Fruit fly (Drosophila melanogaster) whole organism, wandering third instar larva: ENCODE data around the gene CG32085.

ENCODE experiments used
- CG32264 ChIP-seq: fragments of 200-800 bp; sonication (Bioruptor generic); optimal IDR thresholded peaks from 2 replicates; lab custom pipeline; 2016; ENCODE audit warnings: missing biosample characterization, missing genetic modification characterization
- Hr83 ChIP-seq: fragments of 200-300 bp; sonication (Bioruptor generic); optimal IDR thresholded peaks from 2 replicates; lab custom pipeline; 2016; ENCODE audit warnings: missing biosample characterization, mild to moderate bottlenecking, missing genetic modification characterization, moderate library complexity; ENCODE audit not compliant: poor library complexity, severe bottlenecking
- Mio ChIP-seq: sonication (Bioruptor generic); optimal IDR thresholded peaks from 2 replicates; lab custom pipeline; 2016; ENCODE audit warnings: missing biosample characterization, missing genetic modification characterization
- br ChIP-seq: fragments of 200-800 bp; sonication (Bioruptor generic); optimal IDR thresholded peaks from 2 replicates; lab custom pipeline; 2016; ENCODE audit warnings: missing biosample characterization, missing genetic modification characterization
- dl ChIP-seq, 2 experiments: fragments of 175-275, 200-275 bp in 1 of 2; fragments of 200-275 bp in 1 of 2; sonication (Bioruptor generic); optimal IDR thresholded peaks; lab custom pipeline; 2018; ENCODE audit warnings: mild to moderate bottlenecking in 2 of 2, missing biosample characterization in 2 of 2, missing genetic modification characterization in 2 of 2, moderate library complexity in 2 of 2; ENCODE audit not compliant: partially characterized antibody in 2 of 2, insufficient read depth in 1 of 2
- psq ChIP-seq: fragments of 200-800 bp; sonication (Bioruptor generic); optimal IDR thresholded peaks from 3 replicates; lab custom pipeline; 2017; ENCODE audit warnings: missing biosample characterization, mild to moderate bottlenecking, missing genetic modification characterization, moderate library complexity
- sage ChIP-seq: fragments of 200-800 bp; sonication (Bioruptor generic); optimal IDR thresholded peaks from 2 replicates; lab custom pipeline; 2016; ENCODE audit warnings: missing biosample characterization, mild to moderate bottlenecking, missing genetic modification characterization
- woc ChIP-seq: sonication (Bioruptor generic); optimal IDR thresholded peaks from 2 replicates; lab custom pipeline; 2016; ENCODE audit warnings: missing biosample characterization, mild to moderate bottlenecking, missing genetic modification characterization

- TF ChIP-seq br (GFP tag; lab: Kevin White, UChicago) (no peak), woc (GFP tag; lab: Kevin White, UChicago) (no peak), Mio (no peak), CG32264 (no peak), psq (no peak), dl (GFP tag; optimal IDR thresholded peaks at IDR 0.05; lab: Kevin White, UChicago; ENCODE audit: insufficient read depth in 1 of 2, partially characterized antibody in 2 of 2) (no peak), Hr83 (GFP tag; lab: Kevin White, UChicago) (no peak), sage (no peak)
Observed at dm6 chr3L:11631092-11631491, 49.1 kb downstream of the CG32085 start, which contains the start of gene CG32091.
